Worm (Caenorhabditis elegans) whole organism, late embryonic: ENCODE results near the gene Y82E9BL.12.

Experiments
- ama-1 ChIP-seq: fragments of 150-350 bp; optimal IDR thresholded peaks from 2 replicates; lab custom pipeline; 2014
- ceh-14 ChIP-seq: sonication (generic microtip); optimal IDR thresholded peaks from 2 replicates; lab custom pipeline; 2016; ENCODE audit warnings: missing genotype, missing genetic modification characterization, missing compliant biosample characterization
- ceh-31 ChIP-seq: sonication (generic microtip); optimal IDR thresholded peaks from 2 replicates; lab custom pipeline; 2016; ENCODE audit warnings: missing genetic modification characterization, missing compliant biosample characterization
- ceh-9 ChIP-seq: sonication (generic microtip); optimal IDR thresholded peaks from 2 replicates; lab custom pipeline; 2016; ENCODE audit warnings: mild to moderate bottlenecking, missing genetic modification characterization, inconsistent platforms, missing compliant biosample characterization
- dmd-4 ChIP-seq: sonication (generic microtip); optimal IDR thresholded peaks from 2 replicates; lab custom pipeline; 2016; ENCODE audit warnings: borderline replicate concordance, missing genetic modification characterization, missing compliant biosample characterization
- elt-2 ChIP-seq: sonication (generic microtip); optimal IDR thresholded peaks from 2 replicates; lab custom pipeline; 2016; ENCODE audit warnings: missing genetic modification reagents, missing genetic modification characterization, missing compliant biosample characterization
- ets-4 ChIP-seq: sonication (generic microtip); optimal IDR thresholded peaks from 2 replicates; lab custom pipeline; 2016; ENCODE audit warnings: missing genetic modification characterization, missing compliant biosample characterization
- hlh-15 ChIP-seq: sonication (generic microtip); optimal IDR thresholded peaks from 2 replicates; lab custom pipeline; 2016; ENCODE audit warnings: missing genetic modification characterization, missing compliant biosample characterization
- hlh-30 ChIP-seq: sonication (generic microtip); optimal IDR thresholded peaks from 2 replicates; lab custom pipeline; 2017; ENCODE audit warnings: antibody characterized with exemption, missing genetic modification characterization, missing compliant biosample characterization; ENCODE audit not compliant: insufficient read depth
- pag-3 ChIP-seq: sonication (generic microtip); optimal IDR thresholded peaks from 2 replicates; lab custom pipeline; 2016; ENCODE audit warnings: missing compliant biosample characterization, missing genetic modification characterization, borderline replicate concordance
- pax-1 ChIP-seq: fragments of 150-350 bp; optimal IDR thresholded peaks from 2 replicates; lab custom pipeline; 2014; ENCODE audit warnings: missing biosample characterization, missing genetic modification characterization
- pqm-1 ChIP-seq: sonication (generic microtip); optimal IDR thresholded peaks from 2 replicates; lab custom pipeline; 2016; ENCODE audit warnings: missing genetic modification characterization, missing compliant biosample characterization
- unc-55 ChIP-seq: sonication (generic microtip); optimal IDR thresholded peaks from 2 replicates; lab custom pipeline; 2017; ENCODE audit warnings: missing biosample characterization, missing genetic modification reagents, missing genetic modification characterization

ce11 chrIII:1308887-1309286 lies at the start of gene Y82E9BL.12:
- TF ChIP-seq ceh-9 (tag; lab: Kevin White, UChicago) (no peak), ets-4 (tag; lab: Kevin White, UChicago) (no peak), pqm-1 (tag; lab: Kevin White, UChicago) (no peak), dmd-4 (tag; lab: Kevin White, UChicago) (no peak), unc-55 (no peak), ama-1 (lab: Kevin White, UChicago) (no peak), pag-3 (tag; lab: Kevin White, UChicago) (no peak), ceh-31 (tag; lab: Kevin White, UChicago) (no peak), ceh-14 (tag; lab: Kevin White, UChicago) (no peak), hlh-15 (tag; lab: Kevin White, UChicago) (no peak), elt-2 (no peak), pax-1 (tag; lab: Kevin White, UChicago) (no peak), hlh-30 (tag; lab: Kevin White, UChicago) (no peak)
